Fruit fly (Drosophila melanogaster): ENCODE data around the gene Fgop2.
A peak's percentile ranks its signal among the peaks of the same experiment; 100 is the strongest.

DNA sequence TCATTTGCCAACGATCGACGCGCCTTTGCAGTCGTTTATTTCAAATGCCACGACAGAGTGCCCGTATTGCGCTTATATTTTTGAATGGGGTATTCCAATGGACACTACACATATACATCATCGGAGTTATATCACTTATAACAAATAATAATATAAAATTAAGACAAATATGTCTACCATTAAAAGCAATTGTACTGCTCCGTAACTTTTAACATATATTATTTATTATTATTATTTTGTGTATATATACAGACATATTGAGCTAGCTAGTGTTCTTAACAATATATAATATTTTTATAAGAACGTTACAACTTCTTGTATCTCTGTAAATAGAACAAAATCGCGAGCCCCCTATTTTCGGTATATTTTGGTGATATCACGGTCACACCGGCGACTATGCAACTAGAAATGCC lies 18.9 kb upstream of the Fgop2 start, which contains the start of the genes sip2 and Coprox:
- TF ChIP-seq sv (GFP tag; optimal IDR thresholded peaks at IDR 0.05) (no peak), lola (GFP tag; optimal IDR thresholded peaks at IDR 0.05) (no peak), pan (optimal IDR thresholded peaks at IDR 0.05) (no peak), Dif (GFP tag; optimal IDR thresholded peaks at IDR 0.05; ENCODE audit: partially characterized antibody) (no peak), Hr78 (GFP tag; optimal IDR thresholded peaks at IDR 0.05) (no peak), HLH106 (tag; optimal IDR thresholded peaks at IDR 0.05) (peak; percentile 77), Jra (GFP tag; optimal IDR thresholded peaks at IDR 0.05) (no peak), N (GFP tag; optimal IDR thresholded peaks at IDR 0.05) (no peak), psq (GFP tag; optimal IDR thresholded peaks at IDR 0.05) (peak; percentile 47)

Data from whole organism, wandering third instar larva.